Worm (Caenorhabditis elegans) whole organism, late embryonic: ENCODE data around the gene B0034.5.

ENCODE experiments used
- dmd-4 ChIP-seq: sonication (generic microtip); optimal IDR thresholded peaks from 2 replicates; lab custom pipeline; 2016; ENCODE audit warnings: borderline replicate concordance, missing genetic modification characterization, missing compliant biosample characterization
- sox-4 ChIP-seq: sonication (generic microtip); optimal IDR thresholded peaks from 2 replicates; lab custom pipeline; 2017; ENCODE audit warnings: mild to moderate bottlenecking, missing genetic modification characterization, inconsistent platforms, missing compliant biosample characterization

- TF ChIP-seq dmd-4 (tag; lab: Kevin White, UChicago) (no peak), sox-4 (tag; lab: Kevin White, UChicago) (no peak)
Measured at ce11 chrII:5942593-5942992, 32.2 kb downstream of the B0034.5 start, which contains the start of gene F28B12.1.
